Fruit fly (Drosophila melanogaster) whole organism, embryonic: Measurements from ENCODE around the gene CG14984.

ENCODE experiments used
- Atf3 ChIP-seq: fragments of 200-800 bp; sonication (Bioruptor generic); optimal IDR thresholded peaks from 3 replicates; lab custom pipeline; 2016; ENCODE audit warnings: missing biosample characterization, missing genetic modification characterization
- Awh ChIP-seq: fragments of 200-800 bp; sonication (Bioruptor generic); IDR thresholded peaks from 2 replicates; pipeline ENCODE4, ENCODE4 v1.3.6; 2022; ENCODE audit warnings: missing biosample characterization, missing genetic modification characterization
- Blimp-1 ChIP-seq: fragments of 200-800 bp; sonication (Bioruptor generic); optimal IDR thresholded peaks from 3 replicates; lab custom pipeline; 2018; ENCODE audit warnings: missing biosample characterization, missing genetic modification characterization, mild to moderate bottlenecking, moderate library complexity, missing genetic modification reagents
- CG10147 ChIP-seq: fragments of 200-800 bp; sonication (Bioruptor generic); optimal IDR thresholded peaks from 2 replicates; lab custom pipeline; 2019; ENCODE audit warnings: missing biosample characterization, mild to moderate bottlenecking, missing genetic modification characterization, moderate library complexity
- CG10979 ChIP-seq: fragments of 200-800 bp; sonication (Bioruptor generic); optimal IDR thresholded peaks from 2 replicates; lab custom pipeline; 2018; ENCODE audit warnings: missing biosample characterization, mild to moderate bottlenecking, missing genetic modification characterization, moderate library complexity
- CG11093 ChIP-seq: fragments of 200-800 bp; sonication (Bioruptor generic); IDR thresholded peaks from 3 replicates; pipeline ENCODE4 v1.3.6; 2022; ENCODE audit warnings: missing biosample characterization, missing genetic modification characterization
- CG11723 ChIP-seq: fragments of 200-800 bp; sonication (Bioruptor generic); optimal IDR thresholded peaks from 2 replicates; lab custom pipeline; 2017; ENCODE audit warnings: missing biosample characterization, mild to moderate bottlenecking, missing genetic modification characterization
- CG12391 ChIP-seq: fragments of 200-800 bp; sonication (Bioruptor generic); optimal IDR thresholded peaks from 3 replicates; lab custom pipeline; 2018; ENCODE audit warnings: missing biosample characterization, mild to moderate bottlenecking, missing genetic modification characterization, moderate library complexity
- CG14050 ChIP-seq: fragments of 200-800 bp; sonication (Bioruptor generic); IDR thresholded peaks from 3 replicates; pipeline ENCODE4 v1.3.6; 2022; ENCODE audit warnings: missing biosample characterization, missing genetic modification characterization
- CG15011 ChIP-seq: fragments of 200-800 bp; sonication (Bioruptor generic); optimal IDR thresholded peaks from 3 replicates; lab custom pipeline; 2018; ENCODE audit warnings: missing biosample characterization, mild to moderate bottlenecking, missing genetic modification characterization
- CG16863 ChIP-seq: fragments of 200-800 bp; sonication (Bioruptor generic); optimal IDR thresholded peaks from 3 replicates; lab custom pipeline; 2016; ENCODE audit warnings: missing biosample characterization, missing genetic modification characterization
- CG18262 ChIP-seq: fragments of 200-800 bp; optimal IDR thresholded peaks from 3 replicates; lab custom pipeline; 2019; ENCODE audit warnings: missing biosample characterization, mild to moderate bottlenecking, missing genetic modification characterization, moderate library complexity
- CG18476 ChIP-seq: fragments of 200-800 bp; sonication (Bioruptor generic); optimal IDR thresholded peaks from 2 replicates; lab custom pipeline; 2016; ENCODE audit warnings: missing biosample characterization, mild to moderate bottlenecking, missing genetic modification characterization
- CG2875 ChIP-seq: fragments of 200-800 bp; sonication (Bioruptor generic); optimal IDR thresholded peaks from 2 replicates; lab custom pipeline; 2017; ENCODE audit warnings: missing biosample characterization, mild to moderate bottlenecking, missing genetic modification characterization, missing genetic modification reagents
- CG3065 ChIP-seq: fragments of 200-800 bp; sonication (Bioruptor generic); optimal IDR thresholded peaks from 2 replicates; lab custom pipeline; 2016; ENCODE audit warnings: missing biosample characterization, missing genetic modification characterization
- CG31365 ChIP-seq: fragments of 200-800 bp; sonication (Bioruptor generic); optimal IDR thresholded peaks from 2 replicates; lab custom pipeline; 2018; ENCODE audit warnings: missing biosample characterization, mild to moderate bottlenecking, missing genetic modification characterization
- CG34422 ChIP-seq: fragments of 200-800 bp; sonication (Bioruptor generic); IDR thresholded peaks from 3 replicates; pipeline ENCODE4 v1.3.6; 2022; ENCODE audit warnings: missing biosample characterization, missing genetic modification characterization
- CG4282 ChIP-seq: fragments of 200-800 bp; sonication (Bioruptor generic); optimal IDR thresholded peaks from 2 replicates; lab custom pipeline; 2016; ENCODE audit warnings: missing biosample characterization, missing genetic modification characterization
- CG4404 ChIP-seq: fragments of 200-800 bp; sonication (Bioruptor generic); IDR thresholded peaks from 2 replicates; pipeline ENCODE4 v1.3.6; 2022; ENCODE audit warnings: missing biosample characterization, missing genetic modification characterization
- CG5245 ChIP-seq: fragments of 200-800 bp; sonication (Bioruptor generic); optimal IDR thresholded peaks from 3 replicates; lab custom pipeline; 2016; ENCODE audit warnings: missing biosample characterization, missing genetic modification characterization
- CG5953 ChIP-seq: fragments of 200-800 bp; sonication (Bioruptor generic); IDR thresholded peaks from 2 replicates; pipeline ENCODE4 v1.3.6; 2022; ENCODE audit warnings: missing biosample characterization, missing genetic modification characterization
- CG6654 ChIP-seq: fragments of 200-800 bp; sonication (Bioruptor generic); optimal IDR thresholded peaks from 2 replicates; lab custom pipeline; 2017; ENCODE audit warnings: missing biosample characterization, mild to moderate bottlenecking, missing genetic modification characterization
- CG6813 ChIP-seq: fragments of 200-800 bp; sonication (Bioruptor generic); optimal IDR thresholded peaks from 2 replicates; lab custom pipeline; 2017; ENCODE audit warnings: missing biosample characterization, missing genetic modification characterization, mild to moderate bottlenecking, moderate library complexity, missing genetic modification reagents
- CG8359 ChIP-seq: fragments of 200-800 bp; sonication (Bioruptor generic); optimal IDR thresholded peaks from 2 replicates; lab custom pipeline; 2017; ENCODE audit warnings: missing biosample characterization, mild to moderate bottlenecking, missing genetic modification characterization, borderline replicate concordance
- CG8765 ChIP-seq: fragments of 200-800 bp; sonication (Bioruptor generic); IDR thresholded peaks from 2 replicates; pipeline ENCODE4 v1.3.6; 2022; ENCODE audit warnings: missing biosample characterization, missing genetic modification characterization
- Dip3 ChIP-seq: fragments of 200-800 bp; sonication (Bioruptor generic); optimal IDR thresholded peaks from 3 replicates; lab custom pipeline; 2016; ENCODE audit warnings: missing biosample characterization, missing genetic modification characterization
- HmgD ChIP-seq: fragments of 200-800 bp; sonication (Bioruptor generic); optimal IDR thresholded peaks from 3 replicates; lab custom pipeline; 2016; ENCODE audit warnings: missing biosample characterization, missing genetic modification characterization
- HmgZ ChIP-seq: fragments of 200-800 bp; sonication (Bioruptor generic); optimal IDR thresholded peaks from 2 replicates; lab custom pipeline; 2018; ENCODE audit warnings: missing biosample characterization, mild to moderate bottlenecking, missing genetic modification characterization
- Hr51 ChIP-seq, 2 experiments: fragments of 200-800 bp; sonication (Bioruptor generic); optimal IDR thresholded peaks; 2 replicates in 1 of 2; 3 replicates in 1 of 2; lab custom pipeline; 2016 to 2018; ENCODE audit warnings: missing biosample characterization in 2 of 2, missing genetic modification characterization in 2 of 2, mild to moderate bottlenecking in 1 of 2, moderate library complexity in 1 of 2
- Hsf ChIP-seq: fragments of 200-800 bp; sonication (Bioruptor generic); optimal IDR thresholded peaks from 3 replicates; lab custom pipeline; 2016; ENCODE audit warnings: missing biosample characterization, missing genetic modification characterization
- Jarid2 ChIP-seq: fragments of 200-800 bp; sonication (Bioruptor generic); optimal IDR thresholded peaks from 3 replicates; lab custom pipeline; 2017; ENCODE audit warnings: mild to moderate bottlenecking, missing biosample characterization, missing genetic modification reagents, missing genetic modification characterization
- Nf-YA ChIP-seq: fragments of 200-800 bp; sonication (Bioruptor generic); IDR thresholded peaks from 2 replicates; pipeline ENCODE4 v1.3.6; 2022; ENCODE audit warnings: missing biosample characterization, missing genetic modification characterization
- Ptx1 ChIP-seq: fragments of 200-800 bp; sonication (Bioruptor generic); IDR thresholded peaks from 2 replicates; pipeline ENCODE4 v1.3.6; 2022; ENCODE audit warnings: missing biosample characterization, missing genetic modification characterization
- Rfx ChIP-seq: fragments of 200-800 bp; sonication (Bioruptor generic); IDR thresholded peaks from 2 replicates; pipeline ENCODE4 v1.3.6; 2022; ENCODE audit warnings: missing biosample characterization, missing genetic modification characterization
- ap ChIP-seq: fragments of 200-800 bp; sonication (Bioruptor generic); IDR thresholded peaks from 2 replicates; pipeline ENCODE4 v1.3.6; 2022; ENCODE audit warnings: missing biosample characterization, missing genetic modification characterization
- ato ChIP-seq: fragments of 200-800 bp; sonication (Bioruptor generic); IDR thresholded peaks from 2 replicates; pipeline ENCODE4 v1.3.6; 2022; ENCODE audit warnings: missing biosample characterization, missing genetic modification characterization; ENCODE audit not compliant: partially characterized antibody
- br ChIP-seq: fragments of >200 bp; optimal IDR thresholded peaks from 2 replicates; lab custom pipeline; 2017
- chinmo ChIP-seq: fragments of 200-800 bp; sonication (Bioruptor generic); IDR thresholded peaks from 4 replicates; pipeline ENCODE4 v1.3.6; 2022; ENCODE audit warnings: missing biosample characterization, missing genetic modification characterization; ENCODE audit not compliant: partially characterized antibody
- crol ChIP-seq: fragments of 200-800 bp; sonication (Bioruptor generic); IDR thresholded peaks from 2 replicates; pipeline ENCODE4 v1.3.6; 2022; ENCODE audit warnings: missing biosample characterization, missing genetic modification characterization
- dimm ChIP-seq: fragments of 200-800 bp; sonication (Bioruptor generic); IDR thresholded peaks from 2 replicates; pipeline ENCODE4 v1.3.6; 2022; ENCODE audit warnings: missing biosample characterization, missing genetic modification characterization
- disco-r ChIP-seq: fragments of 200-800 bp; sonication (Bioruptor generic); optimal IDR thresholded peaks from 2 replicates; lab custom pipeline; 2016; ENCODE audit warnings: missing biosample characterization, missing genetic modification characterization
- dm ChIP-seq: fragments of 200-800 bp; sonication (Bioruptor generic); optimal IDR thresholded peaks from 3 replicates; lab custom pipeline; 2016; ENCODE audit warnings: missing biosample characterization, missing genetic modification characterization
- dmrt11E ChIP-seq: fragments of 200-800 bp; sonication (Bioruptor generic); optimal IDR thresholded peaks from 3 replicates; lab custom pipeline; 2018; ENCODE audit warnings: missing biosample characterization, mild to moderate bottlenecking, missing genetic modification characterization, moderate library complexity
- esg ChIP-seq: fragments of 200-800 bp; sonication (Bioruptor generic); conservative IDR thresholded peaks from 2 replicates; pipeline ENCODE4 v1.3.6; 2022; ENCODE audit warnings: missing biosample characterization, missing genetic modification characterization
- fu2 ChIP-seq: fragments of 200-800 bp; sonication (Bioruptor generic); optimal IDR thresholded peaks from 2 replicates; lab custom pipeline; 2016; ENCODE audit warnings: missing biosample characterization, missing genetic modification characterization
- grn ChIP-seq: fragments of 200-800 bp; sonication (Bioruptor generic); optimal IDR thresholded peaks from 3 replicates; lab custom pipeline; 2017; ENCODE audit warnings: missing biosample characterization, missing genetic modification characterization
- ham ChIP-seq: fragments of 200-800 bp; sonication (Bioruptor generic); IDR thresholded peaks from 2 replicates; pipeline ENCODE4 v1.3.6; 2022; ENCODE audit warnings: missing biosample characterization, missing genetic modification characterization
- maf-S ChIP-seq: fragments of 200-800 bp; sonication (Bioruptor generic); optimal IDR thresholded peaks from 2 replicates; lab custom pipeline; 2016; ENCODE audit warnings: missing biosample characterization, missing genetic modification characterization
- onecut ChIP-seq: fragments of 200-800 bp; sonication (Bioruptor generic); IDR thresholded peaks from 2 replicates; pipeline ENCODE4 v1.3.6; 2022; ENCODE audit warnings: missing biosample characterization, missing genetic modification characterization
- toy ChIP-seq: fragments of 200-800 bp; sonication (Bioruptor generic); IDR thresholded peaks from 2 replicates; pipeline ENCODE4 v1.3.6; 2022; ENCODE audit warnings: missing biosample characterization, missing genetic modification characterization
- wdn ChIP-seq: fragments of 200-800 bp; sonication (Bioruptor generic); IDR thresholded peaks from 2 replicates; pipeline ENCODE4 v1.3.6; 2022; ENCODE audit warnings: missing biosample characterization, missing genetic modification characterization

The CG14984 gene

DNA sequence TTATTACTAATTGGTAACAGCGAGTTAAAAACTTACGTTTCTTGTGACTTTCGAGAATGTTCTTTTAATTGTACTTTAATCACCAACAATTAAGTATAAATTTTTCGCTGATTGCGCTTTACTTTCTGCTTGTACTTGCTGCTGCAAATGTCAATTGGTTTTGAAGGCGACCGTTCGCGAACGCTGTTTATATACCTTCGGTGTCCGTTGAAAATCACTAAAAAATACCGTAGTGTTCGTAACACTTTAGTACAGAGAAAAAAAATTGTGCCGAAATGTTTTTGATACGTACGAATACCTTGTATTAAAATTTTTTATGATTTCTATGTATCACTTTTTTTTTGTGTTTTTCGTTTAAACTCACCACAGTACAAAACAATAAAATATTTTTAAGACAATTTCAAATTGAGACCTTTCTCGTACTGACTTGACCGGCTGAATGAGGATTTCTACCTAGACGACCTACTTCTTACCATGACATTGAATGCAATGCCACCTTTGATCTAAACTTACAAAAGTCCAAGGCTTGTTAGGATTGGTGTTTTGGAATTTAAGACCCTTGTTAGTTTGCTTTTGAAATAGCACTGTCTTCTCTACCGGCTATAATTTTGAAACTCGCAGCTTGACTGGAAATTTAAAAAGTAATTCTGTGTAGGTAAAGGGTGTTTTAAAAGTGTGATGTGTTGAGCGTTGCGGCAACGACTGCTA, 49.7 kb downstream of the CG14984 start, which contains the start of gene Ubi-p63E (continued):
- TF ChIP-seq toy (GFP tag; lab: Robert Waterston, UW): no peak
- no peak for TF ChIP-seq br (lab: Kevin White, UChicago)
- peak; percentile 1 for TF ChIP-seq CG5245
- peak; percentile 69 for TF ChIP-seq CG18262
- peak; percentile 37 for TF ChIP-seq CG6654 (GFP tag; lab: Kevin White, UChicago)
- peak; percentile 63 for TF ChIP-seq CG10979 (tag; lab: Kevin White, UChicago)
- no peak for TF ChIP-seq ato (GFP tag; lab: Robert Waterston, UW)
- TF ChIP-seq HmgZ (tag; lab: Kevin White, UChicago): peak; percentile 60
- peak; percentile 42 for TF ChIP-seq disco-r (GFP tag; lab: Kevin White, UChicago)
- peak; percentile 39 for TF ChIP-seq Dip3
- TF ChIP-seq CG11093 (GFP tag; lab: Robert Waterston, UW): 0 out of 3 replicates have a peak, but pooled peaks have one; percentile 24
- TF ChIP-seq CG18476 (GFP tag; lab: Kevin White, UChicago): peak; percentile 50
- peak; percentile 57 for TF ChIP-seq dm (GFP tag; lab: Kevin White, UChicago)
- TF ChIP-seq Nf-YA (GFP tag; lab: Robert Waterston, UW): no peak
- peak; percentile 55 for TF ChIP-seq Blimp-1
- TF ChIP-seq HmgD (GFP tag; lab: Kevin White, UChicago): peak; percentile 39
- peak; percentile 42 for TF ChIP-seq onecut (GFP tag; lab: Robert Waterston, UW)
- no peak for TF ChIP-seq esg
- no peak for TF ChIP-seq Awh (GFP tag; lab: Robert Waterston, UW)
- peak; percentile 32 for TF ChIP-seq CG6813 (GFP tag; lab: Kevin White, UChicago)
- no peak for TF ChIP-seq Ptx1 (GFP tag; lab: Robert Waterston, UW)
- TF ChIP-seq dmrt11E (tag; lab: Kevin White, UChicago): peak; percentile 65
- no peak for TF ChIP-seq CG34422
- TF ChIP-seq CG5953 (GFP tag; lab: Robert Waterston, UW): no peak
- no peak for TF ChIP-seq ap
- TF ChIP-seq Hr51 (GFP tag; optimal IDR thresholded peaks at IDR 0.05; lab: Kevin White, UChicago): peak; percentile 19 to 66
- TF ChIP-seq dimm (GFP tag; lab: Robert Waterston, UW): no peak
- peak; percentile 26 for TF ChIP-seq CG16863 (GFP tag; lab: Kevin White, UChicago)
- peak; percentile 27 for TF ChIP-seq maf-S
- TF ChIP-seq chinmo (GFP tag; lab: Robert Waterston, UW): no peak
- TF ChIP-seq grn (GFP tag; lab: Kevin White, UChicago): no peak
- TF ChIP-seq CG14050 (GFP tag; lab: Robert Waterston, UW): no peak
- no peak for TF ChIP-seq CG31365 (tag; lab: Kevin White, UChicago)
- TF ChIP-seq fu2: peak; percentile 70
- TF ChIP-seq CG15011 (GFP tag; lab: Kevin White, UChicago): peak; percentile 27
- peak; percentile 31 for TF ChIP-seq CG11723
- no peak for TF ChIP-seq CG8765
- peak; percentile 72 for TF ChIP-seq CG12391
- no peak for TF ChIP-seq ham (GFP tag; lab: Robert Waterston, UW)
- peak; percentile 35 for TF ChIP-seq CG2875 (GFP tag; lab: Kevin White, UChicago)
- TF ChIP-seq Jarid2 (GFP tag; lab: Kevin White, UChicago): peak; percentile 64
- TF ChIP-seq CG3065 (GFP tag; lab: Kevin White, UChicago): no peak
- no peak for TF ChIP-seq wdn (GFP tag; lab: Robert Waterston, UW)
- TF ChIP-seq CG4282 (GFP tag; lab: Kevin White, UChicago): peak; percentile 42
- peak; percentile 73 for TF ChIP-seq Hsf (GFP tag; lab: Kevin White, UChicago)
- TF ChIP-seq CG10147: peak; percentile 2
- no peak for TF ChIP-seq Rfx (GFP tag; lab: Robert Waterston, UW)
- TF ChIP-seq CG8359 (GFP tag; lab: Kevin White, UChicago): no peak
- TF ChIP-seq Atf3 (GFP tag; lab: Kevin White, UChicago): peak; percentile 62
- TF ChIP-seq crol: no peak
- no peak for TF ChIP-seq CG4404 (GFP tag; lab: Robert Waterston, UW)
